Worm (Caenorhabditis elegans): ENCODE data around the gene F55A11.1.

DNA sequence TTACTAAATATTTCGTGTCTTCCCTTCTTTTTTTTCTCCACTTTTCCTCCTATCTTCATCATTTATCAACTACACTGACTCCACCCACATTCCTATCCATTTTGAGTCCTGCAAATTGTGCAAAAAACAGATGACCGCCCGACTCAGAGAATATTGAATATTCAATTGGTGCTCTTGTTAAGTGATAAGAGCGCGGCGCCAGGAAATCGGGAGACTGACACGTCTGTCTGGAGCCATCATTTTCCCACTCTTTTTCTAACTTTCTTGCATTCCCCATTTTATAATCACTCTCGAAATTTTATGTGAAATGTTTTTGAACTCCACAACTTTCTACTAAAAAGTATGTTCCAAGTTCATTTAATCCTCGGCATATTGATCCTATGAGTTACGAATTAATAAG lies 8.3 kb downstream of the F55A11.1 start:
- no peak for TF ChIP-seq mep-1 (tag; optimal IDR thresholded peaks at IDR 0.05)
- no peak for TF ChIP-seq ama-1 (optimal IDR thresholded peaks at IDR 0.05)
- TF ChIP-seq lin-13 (GFP tag; optimal IDR thresholded peaks at IDR 0.05) = no peak
- no peak for TF ChIP-seq aha-1 (tag; optimal IDR thresholded peaks at IDR 0.05)
- TF ChIP-seq unc-130 (tag; optimal IDR thresholded peaks at IDR 0.05) = no peak
- peak; percentile 63 for TF ChIP-seq elt-2 (tag; optimal IDR thresholded peaks at IDR 0.05)
- no peak for TF ChIP-seq rnt-1 (tag; optimal IDR thresholded peaks at IDR 0.05)
- TF ChIP-seq unc-62 (GFP tag; optimal IDR thresholded peaks at IDR 0.05) = no peak
- TF ChIP-seq ztf-4 (tag; optimal IDR thresholded peaks at IDR 0.05) = no peak
- TF ChIP-seq sptf-1 (tag; optimal IDR thresholded peaks at IDR 0.05) = no peak
- TF ChIP-seq ztf-11 (tag; optimal IDR thresholded peaks at IDR 0.05) = no peak
- no peak for TF ChIP-seq ceh-88 (GFP tag; IDR thresholded peaks at IDR 0.05)
- no peak for TF ChIP-seq pqm-1 (tag; optimal IDR thresholded peaks at IDR 0.05)

All from whole organism, L1 larva.